Fruit fly (Drosophila melanogaster) whole organism, embryonic: ENCODE data around the gene Sec10.

ENCODE experiments used
- Abd-B ChIP-seq: fragments of 200-800 bp; sonication (Bioruptor generic); optimal IDR thresholded peaks from 2 replicates; lab custom pipeline; 2018; ENCODE audit warnings: missing biosample characterization, mild to moderate bottlenecking, missing genetic modification characterization, moderate library complexity
- CG15073 ChIP-seq: fragments of 200-800 bp; sonication (Bioruptor generic); optimal IDR thresholded peaks from 2 replicates; lab custom pipeline; 2016; ENCODE audit warnings: missing biosample characterization, missing genetic modification characterization
- tx ChIP-seq: fragments of 200-800 bp; sonication (Bioruptor generic); optimal IDR thresholded peaks from 2 replicates; lab custom pipeline; 2016; ENCODE audit warnings: missing biosample characterization, missing genetic modification characterization
- z ChIP-seq: fragments of 200-800 bp; sonication (Bioruptor generic); IDR thresholded peaks from 3 replicates; pipeline ENCODE4 v1.3.6; 2022; ENCODE audit warnings: missing biosample characterization, missing genetic modification characterization

DNA sequence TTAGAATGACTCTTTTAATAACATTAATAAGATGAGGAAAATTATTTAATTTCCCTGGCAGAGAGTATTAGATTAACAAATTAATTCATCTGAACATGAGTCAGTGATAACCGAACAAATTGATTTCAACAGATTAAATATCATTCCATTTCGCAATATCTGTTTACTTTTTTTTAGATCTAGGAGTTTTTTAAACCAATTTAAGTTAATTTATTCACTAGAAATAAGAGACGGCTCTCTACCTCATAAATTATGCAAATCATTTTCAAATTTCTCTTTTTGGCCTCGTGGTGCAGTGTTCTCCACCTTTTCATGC, 21.6 kb upstream of the Sec10 start, which contains the start of gene Root:
- TF ChIP-seq Abd-B (GFP tag; lab: Kevin White, UChicago) (no peak), z (GFP tag; lab: Robert Waterston, UW) (no peak), CG15073 (GFP tag; lab: Kevin White, UChicago) (no peak), tx (GFP tag; lab: Kevin White, UChicago) (no peak)
